Worm (Caenorhabditis elegans): ENCODE results near the gene mpc-1.

Gene mpc-1

DNA sequence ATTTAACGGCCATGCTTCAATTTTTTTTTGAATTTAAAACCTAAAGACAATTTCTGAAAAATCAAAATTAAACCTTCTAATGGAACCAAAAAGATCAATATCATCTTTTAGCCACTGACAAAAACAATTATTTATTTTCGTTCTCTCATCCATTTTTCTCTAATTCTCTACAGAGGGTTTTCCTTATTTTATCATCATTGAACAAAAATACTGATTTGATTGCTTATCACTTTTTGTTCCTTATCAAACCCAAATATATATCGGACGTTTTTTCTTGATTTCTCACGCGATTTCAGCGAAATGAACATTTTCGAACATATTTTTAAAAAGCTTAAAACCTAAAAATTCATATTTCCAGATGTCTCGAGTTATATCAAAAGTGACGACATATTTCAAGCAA, at the start of gene mpc-1:
TSS of gene mpc-1 (plus strand) at position 359 of the 400 bp plus-strand sequence.
- TF ChIP-seq nhr-76 (tag; optimal IDR thresholded peaks at IDR 0.05) (no peak), snpc-4 (tag; optimal IDR thresholded peaks at IDR 0.05) (no peak), drap-1 (GFP tag; optimal IDR thresholded peaks at IDR 0.05) (no peak), unc-62 (GFP tag; optimal IDR thresholded peaks at IDR 0.05) (no peak), sem-2 (GFP tag; optimal IDR thresholded peaks at IDR 0.05) (no peak), ceh-39 (tag; optimal IDR thresholded peaks at IDR 0.05) (no peak), lin-32 (GFP tag; optimal IDR thresholded peaks at IDR 0.05) (no peak), tbx-8 (GFP tag; optimal IDR thresholded peaks at IDR 0.05) (no peak), nhr-2 (tag; optimal IDR thresholded peaks at IDR 0.05) (no peak), ceh-43 (GFP tag; optimal IDR thresholded peaks at IDR 0.05) (no peak), lsy-2 (tag; optimal IDR thresholded peaks at IDR 0.05) (no peak), sptf-1 (tag; optimal IDR thresholded peaks at IDR 0.05) (no peak), bed-3 (GFP tag; optimal IDR thresholded peaks at IDR 0.05) (no peak)

DNA sequence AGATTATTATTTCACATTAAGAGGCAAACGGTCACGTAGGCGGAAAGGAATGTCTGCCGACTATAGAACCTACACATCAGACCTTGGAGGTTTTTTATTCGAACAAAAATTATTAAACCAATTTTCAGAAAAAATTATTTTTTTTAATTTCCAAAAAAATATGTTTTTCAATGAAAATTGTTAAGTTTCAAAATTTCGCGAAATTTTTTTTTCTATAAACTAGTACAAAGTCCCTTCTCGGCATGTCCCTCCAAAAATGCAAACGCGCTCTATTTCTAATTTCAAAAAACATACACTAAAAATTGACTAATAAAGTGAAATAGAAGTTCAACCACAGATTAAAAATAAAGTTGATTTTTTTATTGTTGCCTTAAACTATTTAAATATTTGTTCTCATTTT, 48.3 kb upstream of the mpc-1 start, which contains the start of gene ckb-1:
TSS of gene ckb-1 (plus strand) at position 301 of the 400 bp plus-strand sequence.
- no peak for TF ChIP-seq hlh-1 (tag; optimal IDR thresholded peaks at IDR 0.05)
- TF ChIP-seq nhr-76 (tag; optimal IDR thresholded peaks at IDR 0.05): no peak
- TF ChIP-seq drap-1 (GFP tag; optimal IDR thresholded peaks at IDR 0.05): no peak
- no peak for TF ChIP-seq zip-8 (tag; optimal IDR thresholded peaks at IDR 0.05)
- TF ChIP-seq ztf-11 (tag; optimal IDR thresholded peaks at IDR 0.05): no peak
- TF ChIP-seq nhr-28 (tag; optimal IDR thresholded peaks at IDR 0.05): no peak

DNA sequence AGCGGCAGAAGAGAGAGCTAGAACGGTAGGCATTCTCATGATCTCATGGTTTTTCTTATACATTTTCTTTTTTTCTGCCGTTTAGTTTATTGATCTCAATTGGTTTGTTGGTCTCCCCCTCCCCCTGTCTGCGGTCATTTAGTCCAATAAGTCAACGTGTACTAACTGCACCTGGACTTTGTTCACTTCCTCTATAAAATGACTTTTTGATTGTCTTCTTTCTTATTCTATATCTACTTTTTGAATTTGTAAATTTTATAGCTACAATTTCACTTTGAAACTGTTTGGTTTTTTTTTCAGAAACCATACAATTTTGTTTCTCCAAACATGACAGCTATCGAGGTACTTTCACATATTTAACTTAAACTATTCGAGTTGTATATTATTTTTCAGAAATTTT, 45.6 kb upstream of the mpc-1 start, which contains the start of gene ckb-2:
TSS of gene ckb-2 (plus strand) at position 301 of the 400 bp plus-strand sequence.
- TF ChIP-seq ceh-39 (tag; optimal IDR thresholded peaks at IDR 0.05) (no peak), lin-13 (tag; optimal IDR thresholded peaks at IDR 0.05) (no peak), snpc-4 (tag; optimal IDR thresholded peaks at IDR 0.05) (no peak), elt-1 (tag; optimal IDR thresholded peaks at IDR 0.05; ENCODE audit: borderline replicate concordance, insufficient read depth) (no peak), M03D4.4 (tag; optimal IDR thresholded peaks at IDR 0.05) (no peak), ceh-83 (GFP tag; optimal IDR thresholded peaks at IDR 0.05) (no peak), hlh-1 (tag; optimal IDR thresholded peaks at IDR 0.05) (no peak), unc-120 (tag; optimal IDR thresholded peaks at IDR 0.05; ENCODE audit: poor library complexity, severe bottlenecking) (no peak), nhr-2 (tag; optimal IDR thresholded peaks at IDR 0.05) (no peak), tbx-8 (GFP tag; optimal IDR thresholded peaks at IDR 0.05) (no peak), sptf-1 (tag; optimal IDR thresholded peaks at IDR 0.05) (no peak), nhr-12 (tag; optimal IDR thresholded peaks at IDR 0.05) (no peak), lsy-2 (tag; optimal IDR thresholded peaks at IDR 0.05) (no peak), unc-39 (tag; optimal IDR thresholded peaks at IDR 0.05) (no peak)

DNA sequence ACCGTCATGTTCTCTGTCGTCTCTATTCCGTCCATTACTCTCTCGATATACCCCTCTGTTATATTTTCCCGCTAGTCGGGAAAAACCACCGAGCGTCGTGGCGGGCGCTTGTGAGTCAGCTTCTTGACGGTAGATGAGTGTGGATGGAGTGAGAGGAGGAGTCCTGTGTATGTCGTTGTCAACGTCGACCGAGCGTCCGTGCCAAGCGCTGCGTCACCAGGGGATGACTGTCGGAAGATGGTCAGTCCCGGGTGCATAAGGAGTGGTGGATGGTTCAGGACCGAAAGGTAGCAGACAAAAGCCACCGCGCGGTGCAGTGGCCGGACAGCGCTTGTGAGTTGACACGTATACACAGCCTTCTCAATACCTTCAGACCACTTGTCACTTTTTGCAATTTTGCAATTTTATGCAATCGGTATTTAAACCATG, 43.9 kb upstream of the mpc-1 start:
- TF ChIP-seq sem-2 (GFP tag; optimal IDR thresholded peaks at IDR 0.05) (peak; percentile 50), drap-1 (GFP tag; optimal IDR thresholded peaks at IDR 0.05) (peak; percentile 68), lsy-2 (tag; optimal IDR thresholded peaks at IDR 0.05) (peak; percentile 7), M03D4.4 (tag; optimal IDR thresholded peaks at IDR 0.05) (peak; percentile 68), bed-3 (GFP tag; optimal IDR thresholded peaks at IDR 0.05) (peak; percentile 43), cnd-1 (tag; optimal IDR thresholded peaks at IDR 0.05) (peak; percentile 73), sptf-1 (tag; optimal IDR thresholded peaks at IDR 0.05) (peak; percentile 80), lin-32 (GFP tag; optimal IDR thresholded peaks at IDR 0.05) (peak; percentile 32), ham-2 (GFP tag; optimal IDR thresholded peaks at IDR 0.05) (peak; percentile 79), mls-2 (tag; optimal IDR thresholded peaks at IDR 0.05) (peak; percentile 88), unc-120 (tag; optimal IDR thresholded peaks at IDR 0.05; ENCODE audit: poor library complexity, severe bottlenecking) (peak; percentile 73), flh-1 (GFP tag; optimal IDR thresholded peaks at IDR 0.05) (peak; percentile 36), ceh-83 (GFP tag; optimal IDR thresholded peaks at IDR 0.05) (peak; percentile 78), ceh-43 (GFP tag; optimal IDR thresholded peaks at IDR 0.05) (peak; percentile 53)

DNA sequence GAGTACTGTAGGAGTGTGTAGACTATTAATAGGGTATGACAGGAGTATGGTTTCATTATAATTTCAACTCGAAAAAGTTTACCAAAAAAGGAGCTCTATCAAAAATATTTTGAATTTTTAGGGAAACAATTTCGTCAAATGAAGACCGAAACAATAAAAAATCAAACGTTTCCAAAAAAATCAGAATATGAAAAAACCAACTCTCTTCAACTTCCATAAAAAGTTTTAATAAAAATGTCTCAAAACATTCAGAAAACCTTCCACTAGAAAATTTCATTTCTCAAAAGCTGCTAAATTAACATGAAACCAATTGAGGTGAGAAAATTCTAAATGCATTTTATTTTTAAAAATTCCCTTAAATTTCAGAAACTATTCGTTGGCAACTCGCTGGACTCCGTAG, 42.7 kb upstream of the mpc-1 start, which contains the start of gene ckb-3:
TSS of gene ckb-3 (plus strand) at position 301 of the 400 bp plus-strand sequence.
- TF ChIP-seq bed-3 (GFP tag; optimal IDR thresholded peaks at IDR 0.05) (no peak), lin-13 (tag; optimal IDR thresholded peaks at IDR 0.05) (no peak), ham-2 (GFP tag; optimal IDR thresholded peaks at IDR 0.05) (no peak), nhr-2 (tag; optimal IDR thresholded peaks at IDR 0.05) (no peak), M03D4.4 (tag; optimal IDR thresholded peaks at IDR 0.05) (no peak), elt-1 (tag; optimal IDR thresholded peaks at IDR 0.05; ENCODE audit: borderline replicate concordance, insufficient read depth) (no peak), lsy-2 (tag; optimal IDR thresholded peaks at IDR 0.05) (no peak), drap-1 (GFP tag; optimal IDR thresholded peaks at IDR 0.05) (no peak), nhr-76 (tag; optimal IDR thresholded peaks at IDR 0.05) (no peak), zip-8 (tag; optimal IDR thresholded peaks at IDR 0.05) (no peak)
